Worm (Caenorhabditis elegans) whole organism, mixed stage, embryonic: ENCODE measurements around the gene unc-79.
A peak's percentile ranks its signal among the peaks of the same experiment; 100 is the strongest.

Experiments used
- bed-3 ChIP-seq: fragments of 200-800 bp; sonication (Bioruptor generic); optimal IDR thresholded peaks from 3 replicates; lab custom pipeline; 2018; ENCODE audit warnings: mild to moderate bottlenecking, missing genetic modification characterization, moderate library complexity, missing compliant biosample characterization
- blmp-1 ChIP-seq: fragments of 150-350 bp; optimal IDR thresholded peaks from 2 replicates; lab custom pipeline; 2014; ENCODE audit warnings: missing biosample characterization, missing genetic modification characterization
- ceh-39 ChIP-seq: fragments of 150-350 bp; optimal IDR thresholded peaks from 2 replicates; lab custom pipeline; 2014; ENCODE audit warnings: missing biosample characterization, missing genetic modification characterization
- ceh-43 ChIP-seq: fragments of 200-800 bp; sonication (Bioruptor generic); optimal IDR thresholded peaks from 2 replicates; lab custom pipeline; 2018; ENCODE audit warnings: mild to moderate bottlenecking, missing genetic modification characterization, moderate library complexity, missing compliant biosample characterization
- ceh-83 ChIP-seq: fragments of 200-800 bp; sonication (Bioruptor generic); optimal IDR thresholded peaks from 2 replicates; lab custom pipeline; 2018; ENCODE audit warnings: mild to moderate bottlenecking, missing genetic modification characterization, missing compliant biosample characterization
- ces-1 ChIP-seq: fragments of 150-350 bp; optimal IDR thresholded peaks from 2 replicates; lab custom pipeline; 2014; ENCODE audit warnings: missing biosample characterization, missing genetic modification reagents, missing genetic modification characterization
- drap-1 ChIP-seq: fragments of 200-800 bp; sonication (Bioruptor generic); optimal IDR thresholded peaks from 3 replicates; lab custom pipeline; 2018; ENCODE audit warnings: mild to moderate bottlenecking, missing genetic modification characterization, missing compliant biosample characterization
- elt-1 ChIP-seq: sonication (generic microtip); optimal IDR thresholded peaks from 2 replicates; lab custom pipeline; 2017; ENCODE audit warnings: missing genetic modification characterization, mild to moderate bottlenecking, missing compliant biosample characterization, antibody characterized with exemption, moderate library complexity, borderline replicate concordance; ENCODE audit not compliant: insufficient read depth
- elt-3 ChIP-seq: fragments of 150-350 bp; optimal IDR thresholded peaks from 2 replicates; lab custom pipeline; 2014; ENCODE audit warnings: missing biosample characterization, missing genetic modification characterization
- flh-1 ChIP-seq: fragments of 200-800 bp; sonication (Bioruptor generic); optimal IDR thresholded peaks from 2 replicates; lab custom pipeline; 2018; ENCODE audit warnings: mild to moderate bottlenecking, missing genetic modification characterization, moderate library complexity, missing compliant biosample characterization
- ham-2 ChIP-seq: fragments of 200-800 bp; sonication (Bioruptor generic); optimal IDR thresholded peaks from 2 replicates; lab custom pipeline; 2018; ENCODE audit warnings: mild to moderate bottlenecking, missing genetic modification characterization, missing compliant biosample characterization
- hlh-1 ChIP-seq: fragments of 150-350 bp; optimal IDR thresholded peaks from 2 replicates; lab custom pipeline; 2014; ENCODE audit warnings: missing biosample characterization, missing genetic modification reagents, missing genetic modification characterization
- lin-13 ChIP-seq: fragments of 150-350 bp; optimal IDR thresholded peaks from 2 replicates; lab custom pipeline; 2014; ENCODE audit warnings: missing biosample characterization, missing genetic modification characterization
- lin-32 ChIP-seq: fragments of 200-800 bp; sonication (Bioruptor generic); optimal IDR thresholded peaks from 2 replicates; lab custom pipeline; 2018; ENCODE audit warnings: mild to moderate bottlenecking, missing genetic modification characterization, missing compliant biosample characterization
- lsy-2 ChIP-seq: fragments of 150-350 bp; optimal IDR thresholded peaks from 2 replicates; lab custom pipeline; 2014; ENCODE audit warnings: missing biosample characterization, missing genetic modification characterization
- mab-5 ChIP-seq: fragments of 150-350 bp; optimal IDR thresholded peaks from 2 replicates; lab custom pipeline; 2014; ENCODE audit warnings: missing biosample characterization, missing genetic modification characterization
- mep-1 ChIP-seq: fragments of 150-350 bp; optimal IDR thresholded peaks from 2 replicates; lab custom pipeline; 2017; ENCODE audit warnings: missing biosample characterization, missing genetic modification reagents, missing genetic modification characterization, inconsistent platforms
- mls-2 ChIP-seq: sonication (generic microtip); optimal IDR thresholded peaks from 2 replicates; lab custom pipeline; 2016; ENCODE audit warnings: mild to moderate bottlenecking, missing genetic modification characterization, moderate library complexity, missing compliant biosample characterization
- nhr-2 ChIP-seq: fragments of 150-350 bp; optimal IDR thresholded peaks from 2 replicates; lab custom pipeline; 2014; ENCODE audit warnings: missing biosample characterization, missing genetic modification characterization
- nhr-237 ChIP-seq: fragments of 150-350 bp; optimal IDR thresholded peaks from 2 replicates; lab custom pipeline; 2014; ENCODE audit warnings: missing biosample characterization, missing genetic modification characterization
- nhr-28 ChIP-seq: fragments of 150-350 bp; optimal IDR thresholded peaks from 2 replicates; lab custom pipeline; 2014; ENCODE audit warnings: missing biosample characterization, missing genetic modification characterization
- pha-4 ChIP-seq: fragments of 150-350 bp; optimal IDR thresholded peaks from 2 replicates; lab custom pipeline; 2018; ENCODE audit warnings: missing biosample characterization, missing genetic modification reagents, missing genetic modification characterization
- sem-2 ChIP-seq: fragments of 200-800 bp; sonication (Bioruptor generic); optimal IDR thresholded peaks from 2 replicates; lab custom pipeline; 2018; ENCODE audit warnings: mild to moderate bottlenecking, missing genetic modification characterization, missing compliant biosample characterization
- snpc-4 ChIP-seq: fragments of 150-350 bp; optimal IDR thresholded peaks from 2 replicates; lab custom pipeline; 2014; ENCODE audit warnings: missing biosample characterization, missing genetic modification characterization
- sptf-1 ChIP-seq: sonication (generic microtip); optimal IDR thresholded peaks from 2 replicates; lab custom pipeline; 2017; ENCODE audit warnings: mild to moderate bottlenecking, missing genetic modification characterization, moderate library complexity, missing compliant biosample characterization
- unc-120 ChIP-seq: sonication (generic microtip); optimal IDR thresholded peaks from 2 replicates; lab custom pipeline; 2017; ENCODE audit warnings: missing genetic modification characterization, missing compliant biosample characterization; ENCODE audit not compliant: poor library complexity, severe bottlenecking
- unc-39 ChIP-seq: fragments of 150-350 bp; optimal IDR thresholded peaks from 2 replicates; lab custom pipeline; 2014; ENCODE audit warnings: missing biosample characterization, missing genetic modification characterization
- unc-62 ChIP-seq: fragments of 150-350 bp; optimal IDR thresholded peaks from 2 replicates; lab custom pipeline; 2014; ENCODE audit warnings: missing biosample characterization, missing genetic modification reagents, missing genetic modification characterization

The unc-79 gene

ce11 chrIII:4066333-4066732 lies at the start of gene unc-79:
Gene unc-79, plus strand, starts transcription at chrIII:4066633.
- peak; percentile 23 for TF ChIP-seq ces-1
- no peak for TF ChIP-seq ceh-43

ce11 chrIII:4017527-4017926 lies 48.9 kb upstream of the unc-79 start, which contains the start of gene tbb-2:
Gene tbb-2, minus strand, starts transcription at chrIII:4017627.
- TF ChIP-seq snpc-4 = no peak
- TF ChIP-seq ceh-43 = no peak
- TF ChIP-seq drap-1 (GFP tag; lab: Kevin White, UChicago) = no peak
- no peak for TF ChIP-seq bed-3 (GFP tag; lab: Kevin White, UChicago)
- TF ChIP-seq lin-13 (tag; lab: Kevin White, UChicago) = no peak
- TF ChIP-seq hlh-1 = no peak
- TF ChIP-seq lin-32 (GFP tag; lab: Kevin White, UChicago) = no peak
- TF ChIP-seq lsy-2 (tag; lab: Kevin White, UChicago) = no peak

DNA sequence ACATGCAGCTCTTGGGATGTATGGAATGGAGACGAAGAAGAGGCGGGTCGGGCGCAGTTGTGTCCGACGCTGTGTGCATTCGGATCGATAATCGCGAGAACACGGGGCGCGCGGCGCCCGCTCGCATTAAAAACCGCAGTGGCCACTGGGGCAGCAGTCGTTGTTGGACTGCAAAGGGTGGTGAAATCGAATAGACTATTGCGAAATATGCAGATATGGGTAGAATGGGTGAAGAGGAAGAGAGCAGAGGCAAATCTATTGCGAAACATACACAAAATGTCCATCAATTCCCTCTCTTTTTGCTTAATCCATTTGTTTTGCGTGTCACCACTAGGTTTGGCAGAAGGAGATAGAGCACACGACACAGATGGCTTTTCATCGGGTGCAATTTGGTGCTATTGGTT lies 48.3 kb upstream of the unc-79 start:
- no peak for TF ChIP-seq ceh-39 (tag; lab: Kevin White, UChicago)
- peak; percentile 80 for TF ChIP-seq ces-1
- peak; percentile 55 for TF ChIP-seq unc-62 (GFP tag; lab: Kevin White, UChicago)
- peak; percentile 1 for TF ChIP-seq lin-13 (tag; lab: Kevin White, UChicago)
- no peak for TF ChIP-seq unc-120 (tag; lab: Kevin White, UChicago)
- no peak for TF ChIP-seq sem-2 (GFP tag; lab: Kevin White, UChicago)
- peak; percentile 34 for TF ChIP-seq sptf-1

- TF ChIP-seq ham-2 (GFP tag; lab: Kevin White, UChicago) (peak; percentile 12), unc-62 (GFP tag; lab: Kevin White, UChicago) (no peak), bed-3 (GFP tag; lab: Kevin White, UChicago) (no peak)
- TF ChIP-seq, all 35 proteins: peak for 1
Measured at ce11 chrIII:4018591-4019580, 47.5 kb upstream of the unc-79 start.

ce11 chrIII:4019801-4020200 lies 46.6 kb upstream of the unc-79 start, which contains the start of gene snpc-3.4:
Gene snpc-3.4, plus strand, starts transcription at chrIII:4020037.
- TF ChIP-seq ces-1 (peak; percentile 66), lsy-2 (tag; lab: Kevin White, UChicago) (peak; percentile 97), sptf-1 (peak; percentile 26), lin-13 (tag; lab: Kevin White, UChicago) (peak; percentile 38), nhr-237 (peak; percentile 44), nhr-28 (no peak), flh-1 (no peak), mep-1 (tag; lab: Kevin White, UChicago) (peak; percentile 77), ham-2 (GFP tag; lab: Kevin White, UChicago) (no peak), mls-2 (tag; lab: Kevin White, UChicago) (no peak), sem-2 (GFP tag; lab: Kevin White, UChicago) (no peak), unc-39 (tag; lab: Kevin White, UChicago) (no peak), ceh-39 (tag; lab: Kevin White, UChicago) (peak; percentile 62), nhr-2 (tag; lab: Kevin White, UChicago) (no peak), pha-4 (tag; lab: Kevin White, UChicago) (peak; percentile 37), snpc-4 (no peak), elt-1 (tag; lab: Kevin White, UChicago) (no peak)

ce11 chrIII:4021866-4022265 lies 44.6 kb upstream of the unc-79 start, which contains the start of gene tftc-5:
Gene tftc-5, plus strand, starts transcription at chrIII:4022166.
- no peak for TF ChIP-seq ceh-83 (GFP tag; lab: Kevin White, UChicago)
- no peak for TF ChIP-seq elt-3
- no peak for TF ChIP-seq mep-1 (tag; lab: Kevin White, UChicago)
- no peak for TF ChIP-seq hlh-1
- no peak for TF ChIP-seq sptf-1
- TF ChIP-seq nhr-28 = no peak
- TF ChIP-seq unc-39 (tag; lab: Kevin White, UChicago) = no peak
- no peak for TF ChIP-seq unc-120 (tag; lab: Kevin White, UChicago)
- no peak for TF ChIP-seq ham-2 (GFP tag; lab: Kevin White, UChicago)
- TF ChIP-seq ceh-39 (tag; lab: Kevin White, UChicago) = no peak
- no peak for TF ChIP-seq bed-3 (GFP tag; lab: Kevin White, UChicago)
- no peak for TF ChIP-seq mab-5
- no peak for TF ChIP-seq flh-1
- TF ChIP-seq sem-2 (GFP tag; lab: Kevin White, UChicago) = no peak
- no peak for TF ChIP-seq snpc-4
- no peak for TF ChIP-seq mls-2 (tag; lab: Kevin White, UChicago)
- no peak for TF ChIP-seq unc-62 (GFP tag; lab: Kevin White, UChicago)
- TF ChIP-seq blmp-1 = no peak
- no peak for TF ChIP-seq lsy-2 (tag; lab: Kevin White, UChicago)
- TF ChIP-seq drap-1 (GFP tag; lab: Kevin White, UChicago) = no peak
- TF ChIP-seq, all 35 proteins: peak for 0
